Fruit fly (Drosophila melanogaster): ENCODE results near the gene CG7988.

CG7988 gene

dm6 chr3R:18215300-18215699, 5.0 kb upstream of the CG7988 start (continued):
- TF ChIP-seq Deaf1 (tag; optimal IDR thresholded peaks at IDR 0.05) (no peak), ato (GFP tag; IDR thresholded peaks at IDR 0.05; ENCODE audit: partially characterized antibody) (no peak), bbx (GFP tag; IDR thresholded peaks at IDR 0.05; ENCODE audit: partially characterized antibody) (peak; percentile 46), Hey (tag; optimal IDR thresholded peaks at IDR 0.05) (no peak), C15 (GFP tag; IDR thresholded peaks at IDR 0.05) (no peak), CG13775 (GFP tag; optimal IDR thresholded peaks at IDR 0.05) (peak; percentile 31), Six4 (GFP tag; optimal IDR thresholded peaks at IDR 0.05) (no peak), ind (GFP tag; optimal IDR thresholded peaks at IDR 0.05) (peak; percentile 53), Drgx (GFP tag; IDR thresholded peaks at IDR 0.05) (no peak), CG13287 (GFP tag; IDR thresholded peaks at IDR 0.05; ENCODE audit: partially characterized antibody) (peak; percentile 91), cwo (GFP tag; optimal IDR thresholded peaks at IDR 0.05) (no peak), CG15073 (GFP tag; optimal IDR thresholded peaks at IDR 0.05) (no peak), psq (GFP tag; optimal IDR thresholded peaks at IDR 0.05) (no peak), CG43689 (GFP tag; IDR thresholded peaks at IDR 0.05) (no peak), HLHmδ (GFP tag; optimal IDR thresholded peaks at IDR 0.05) (no peak), CG10565 (GFP tag; optimal IDR thresholded peaks at IDR 0.05) (no peak), D19B (GFP tag; optimal IDR thresholded peaks at IDR 0.05) (no peak), CG18262 (tag; optimal IDR thresholded peaks at IDR 0.05) (no peak), Fer3 (tag; optimal IDR thresholded peaks at IDR 0.05) (no peak), Atf-2 (GFP tag; optimal IDR thresholded peaks at IDR 0.05) (peak; percentile 40), Dip3 (GFP tag; optimal IDR thresholded peaks at IDR 0.05) (peak; percentile 40), pfk (GFP tag; optimal IDR thresholded peaks at IDR 0.05) (no peak), CG6683 (GFP tag; optimal IDR thresholded peaks at IDR 0.05) (no peak), CG14667 (GFP tag; IDR thresholded peaks at IDR 0.05) (no peak), hkb (optimal IDR thresholded peaks at IDR 0.05) (no peak), hkb (GFP tag; IDR thresholded peaks at IDR 0.05) (no peak), Ssrp (tag; optimal IDR thresholded peaks at IDR 0.05) (peak; percentile 4), CG18599 (GFP tag; optimal IDR thresholded peaks at IDR 0.05) (peak; percentile 7), Mes4 (GFP tag; optimal IDR thresholded peaks at IDR 0.05) (no peak), chn (GFP tag; optimal IDR thresholded peaks at IDR 0.05) (no peak), mam (GFP tag; optimal IDR thresholded peaks at IDR 0.05) (peak; percentile 52), CG8281 (tag; optimal IDR thresholded peaks at IDR 0.05) (no peak), CG2129 (GFP tag; IDR thresholded peaks at IDR 0.05; ENCODE audit: partially characterized antibody) (peak; percentile 47), CG17568 (GFP tag; optimal IDR thresholded peaks at IDR 0.05) (no peak), CG2678 (tag; optimal IDR thresholded peaks at IDR 0.05) (no peak), toy (GFP tag; IDR thresholded peaks at IDR 0.05) (no peak), Oaz (GFP tag; IDR thresholded peaks at IDR 0.05) (no peak), wdn (GFP tag; IDR thresholded peaks at IDR 0.05) (no peak), Nf-YB (GFP tag; optimal IDR thresholded peaks at IDR 0.05) (no peak), wek (GFP tag; optimal IDR thresholded peaks at IDR 0.05) (no peak), da (GFP tag; optimal IDR thresholded peaks at IDR 0.05) (no peak), CG8924 (tag; optimal IDR thresholded peaks at IDR 0.05) (no peak), CG12942 (GFP tag; optimal IDR thresholded peaks at IDR 0.05) (peak; percentile 6), Bteb2 (GFP tag; optimal IDR thresholded peaks at IDR 0.05) (peak; percentile 23), btn (GFP tag; optimal IDR thresholded peaks at IDR 0.05) (no peak), ranshi (GFP tag; IDR thresholded peaks at IDR 0.05) (no peak), CG6854 (GFP tag; optimal IDR thresholded peaks at IDR 0.05) (no peak), CG12219 (GFP tag; optimal IDR thresholded peaks at IDR 0.05) (no peak), dysf (GFP tag; IDR thresholded peaks at IDR 0.05) (no peak), CG7987 (GFP tag; optimal IDR thresholded peaks at IDR 0.05) (no peak), schlank (tag; optimal IDR thresholded peaks at IDR 0.05) (no peak)

All from whole organism, embryonic.